Fruit fly (Drosophila melanogaster): ENCODE measurements around the gene Npc2c.

The Npc2c gene

DNA sequence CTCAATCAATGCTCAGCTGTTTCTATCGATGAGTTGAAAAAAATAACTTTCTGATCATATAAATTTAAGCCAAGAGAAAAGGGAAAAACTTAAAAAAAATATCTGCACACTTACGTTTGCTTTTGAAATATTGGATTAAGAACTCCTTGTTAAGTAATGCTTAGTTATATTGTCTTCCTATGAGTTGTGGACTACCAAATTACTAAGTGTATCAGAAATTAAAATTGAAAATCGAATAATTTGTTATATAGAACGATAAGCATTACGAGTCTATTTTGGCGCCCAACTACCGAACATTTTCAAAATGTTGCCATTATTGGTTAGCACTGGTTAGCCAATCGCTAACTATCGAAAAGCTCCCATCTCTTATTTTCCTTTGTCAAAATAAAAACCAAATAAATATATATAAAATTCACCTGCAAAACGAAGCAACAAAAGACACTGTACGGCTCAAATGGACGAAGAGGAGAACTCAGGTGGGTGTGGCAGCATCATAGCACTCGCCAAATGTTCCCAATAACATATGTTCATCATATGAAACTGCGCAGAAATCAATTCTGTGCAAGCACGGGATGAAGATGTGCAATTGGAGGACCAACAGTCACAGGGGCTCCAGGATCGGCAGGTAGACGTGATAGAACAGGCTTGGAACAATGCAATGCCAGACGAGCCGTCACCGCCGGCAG, 11.1 kb upstream of the Npc2c start, which contains the start of gene ohgt:
Gene ohgt (plus strand): TSS at position 358 of the 686 bp plus-strand sequence.
- peak; percentile 8 for TF ChIP-seq CG17801 (GFP tag; optimal IDR thresholded peaks at IDR 0.05; ENCODE audit: partially characterized antibody)

- TF ChIP-seq CG17801 (GFP tag; optimal IDR thresholded peaks at IDR 0.05; ENCODE audit: partially characterized antibody) = no peak
Measured at dm6 chr3R:10052695-10053382, 7.2 kb upstream of the Npc2c start, which contains the start of the genes Fancl and Npc2e. TSS of gene Fancl (minus strand) at chr3R:10052869. TSS of gene Npc2e (plus strand) at chr3R:10053332.

dm6 chr3R:10053559-10053958, 6.5 kb upstream of the Npc2c start:
- no peak for TF ChIP-seq CG17801 (GFP tag; optimal IDR thresholded peaks at IDR 0.05; ENCODE audit: partially characterized antibody)

DNA sequence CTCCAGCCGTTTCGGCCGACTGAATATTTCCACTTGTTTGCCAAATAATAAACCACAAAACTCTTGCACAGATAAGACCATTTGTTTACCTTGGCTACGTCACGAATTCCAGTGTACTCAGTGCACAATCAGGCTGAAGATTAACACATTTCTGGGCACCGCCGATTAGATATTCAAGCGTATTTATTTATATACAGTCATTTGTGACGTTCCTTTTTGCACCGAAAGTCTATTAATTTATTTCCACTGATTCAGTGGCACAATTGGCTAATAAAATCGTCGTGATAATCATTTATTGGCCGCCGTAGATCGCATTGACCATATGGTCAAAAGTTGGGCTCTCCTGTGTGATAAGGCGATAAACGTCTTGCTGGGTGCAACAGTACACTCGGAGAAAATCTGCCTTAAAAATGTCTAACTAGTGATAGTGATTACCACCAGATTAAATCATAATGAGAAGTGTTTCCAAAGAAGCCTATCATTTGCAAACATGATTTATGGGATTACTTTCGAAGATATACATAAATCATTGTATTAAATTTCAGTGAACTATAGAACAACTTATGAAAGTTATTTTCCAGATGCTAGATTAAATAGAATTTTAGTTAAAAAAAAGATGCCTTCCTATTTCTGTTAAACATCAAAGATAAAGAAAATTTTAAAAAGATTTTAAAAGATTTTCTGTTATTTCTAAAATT, 5.6 kb upstream of the Npc2c start:
- peak; percentile 45 for TF ChIP-seq CG17801 (GFP tag; optimal IDR thresholded peaks at IDR 0.05; ENCODE audit: partially characterized antibody)

dm6 chr3R:10055004-10055403, 5.0 kb upstream of the Npc2c start:
- TF ChIP-seq CG17801 (GFP tag; optimal IDR thresholded peaks at IDR 0.05; ENCODE audit: partially characterized antibody) = no peak

DNA sequence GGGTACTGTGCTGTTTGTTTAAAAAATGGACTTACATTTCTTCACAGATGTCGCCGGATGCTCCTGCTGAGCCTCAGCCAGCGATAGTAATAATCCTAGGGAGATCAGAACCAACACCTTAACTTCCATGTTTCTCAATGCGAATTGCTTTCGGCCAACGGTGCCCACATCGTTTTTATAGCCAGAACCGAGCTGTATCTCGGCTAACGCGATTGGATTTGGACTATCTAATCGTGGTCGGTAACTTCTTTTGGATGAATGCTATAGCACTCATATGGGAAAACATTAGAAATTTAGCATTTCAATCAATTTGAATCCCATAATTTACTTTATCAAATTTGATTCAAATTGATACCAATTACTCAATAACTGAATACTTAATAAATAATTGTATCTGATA, 4.1 kb upstream of the Npc2c start, which contains the start of gene Npc2d:
Gene Npc2d (minus strand): TSS at position 133 of the 400 bp plus-strand sequence.
- TF ChIP-seq CG17801 (GFP tag; optimal IDR thresholded peaks at IDR 0.05; ENCODE audit: partially characterized antibody) = no peak

DNA sequence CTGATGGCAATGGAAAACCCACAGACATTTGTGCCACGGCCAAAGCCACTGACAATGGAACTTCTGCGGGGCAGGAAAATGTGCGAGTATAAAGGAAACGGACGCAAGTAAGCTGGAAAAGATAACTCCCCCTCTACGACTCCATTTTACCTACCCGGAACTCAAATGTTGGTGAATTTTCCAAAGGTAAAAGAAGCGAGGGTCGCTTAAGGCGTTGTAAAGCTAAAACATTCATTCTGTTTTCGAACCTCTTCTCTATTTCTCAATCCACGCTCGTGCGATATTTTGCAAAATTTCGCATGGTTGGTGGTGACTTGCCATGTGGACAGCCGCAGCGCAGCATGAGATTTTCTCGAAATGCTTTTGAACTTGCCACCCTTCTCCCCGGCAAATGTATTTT, 3.4 kb upstream of the Npc2c start:
- TF ChIP-seq CG17801 (GFP tag; optimal IDR thresholded peaks at IDR 0.05; ENCODE audit: partially characterized antibody) = no peak

- no peak for TF ChIP-seq CG17801 (GFP tag; optimal IDR thresholded peaks at IDR 0.05; ENCODE audit: partially characterized antibody)
Measured at dm6 chr3R:10059358-10059757, 694 bp upstream of the Npc2c start.

DNA sequence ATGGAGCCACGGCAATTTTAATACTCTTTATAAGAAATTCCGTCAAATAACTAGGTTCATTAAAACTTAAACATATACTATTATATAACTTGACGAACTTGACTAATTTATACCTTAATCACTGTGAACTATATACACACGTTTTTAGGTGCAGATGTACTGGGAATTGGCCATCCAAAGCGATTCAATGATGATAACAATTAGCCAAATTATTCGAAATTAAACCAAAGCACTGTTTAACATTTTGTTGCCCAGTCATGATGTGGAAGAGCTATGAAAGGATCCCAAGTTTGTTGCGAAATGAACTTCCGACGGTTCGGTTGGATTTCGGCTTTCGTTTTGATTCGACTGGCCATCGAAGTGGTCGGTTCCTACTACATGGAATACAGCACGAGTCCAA, 2.3 kb downstream of the Npc2c start, which contains the start of gene CG33630:
Gene CG33630 (plus strand): TSS at position 301 of the 400 bp plus-strand sequence.
- TF ChIP-seq CG17801 (GFP tag; optimal IDR thresholded peaks at IDR 0.05; ENCODE audit: partially characterized antibody) = no peak

DNA sequence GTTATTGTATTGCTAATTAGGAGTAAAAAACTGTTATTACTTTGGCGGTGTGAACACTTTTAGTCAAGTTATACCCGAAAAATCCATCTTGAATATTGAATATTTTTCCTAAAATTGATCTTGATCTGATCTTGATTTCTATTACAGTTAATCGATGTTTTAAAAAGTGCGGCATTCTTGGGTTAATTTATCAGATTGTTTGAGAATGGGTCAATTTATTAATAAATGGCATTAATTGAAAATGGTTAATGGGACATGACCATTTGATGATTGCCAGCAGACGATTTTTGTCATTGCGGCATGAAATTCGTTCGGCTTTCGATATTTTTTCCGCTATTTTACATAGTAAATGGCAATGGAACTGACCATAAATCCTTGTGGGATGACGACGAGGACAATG, 3.7 kb downstream of the Npc2c start, which contains the start of gene CG33631:
Gene CG33631 (plus strand): TSS at position 301 of the 400 bp plus-strand sequence.
- no peak for TF ChIP-seq CG17801 (GFP tag; optimal IDR thresholded peaks at IDR 0.05; ENCODE audit: partially characterized antibody)

- TF ChIP-seq CG17801 (GFP tag; optimal IDR thresholded peaks at IDR 0.05; ENCODE audit: partially characterized antibody) = no peak
Measured at dm6 chr3R:10066470-10066869, 6.4 kb downstream of the Npc2c start, which contains the start of gene CG33783. TSS of gene CG33783 (plus strand) at chr3R:10066770.

DNA sequence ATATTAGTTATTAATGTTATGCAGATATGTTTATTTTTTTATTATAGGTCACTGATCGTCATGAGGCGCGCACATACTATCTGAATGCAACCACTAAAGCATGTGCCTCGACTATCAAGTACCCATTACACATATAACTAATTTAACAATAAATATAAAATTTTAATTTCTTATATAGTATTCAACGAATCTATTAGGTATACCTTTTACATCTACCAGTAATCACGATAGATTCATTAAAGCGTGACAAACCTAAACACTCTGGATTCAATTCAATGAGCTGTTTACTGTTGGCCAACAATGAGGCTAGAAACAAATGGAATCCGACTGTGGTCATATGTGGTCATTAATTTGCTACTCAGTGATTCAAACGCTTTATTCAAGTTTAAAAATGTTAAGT, 7.6 kb downstream of the Npc2c start, which contains the start of gene CG33784:
Gene CG33784 (plus strand): TSS at position 301 of the 400 bp plus-strand sequence.
- no peak for TF ChIP-seq CG17801 (GFP tag; optimal IDR thresholded peaks at IDR 0.05; ENCODE audit: partially characterized antibody)

DNA sequence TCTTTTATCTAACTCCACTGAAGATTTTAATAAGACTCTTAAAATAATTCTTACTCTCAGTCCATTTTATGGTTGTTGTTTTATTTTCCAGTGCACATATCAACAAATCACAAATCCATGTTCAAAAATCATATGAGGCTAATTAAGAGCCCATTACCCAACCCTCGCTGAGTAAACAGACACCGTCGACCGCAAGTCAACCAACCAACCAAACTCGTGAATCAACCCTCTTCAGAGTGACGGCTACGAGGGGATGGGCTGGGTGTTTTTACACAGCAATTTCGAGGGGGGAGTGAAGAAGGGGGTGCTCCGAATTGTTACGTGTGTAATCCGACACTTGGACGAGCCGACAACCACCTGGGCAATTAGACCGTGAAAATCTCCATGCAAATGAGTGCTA, 8.7 kb downstream of the Npc2c start:
- no peak for TF ChIP-seq CG17801 (GFP tag; optimal IDR thresholded peaks at IDR 0.05; ENCODE audit: partially characterized antibody)

DNA sequence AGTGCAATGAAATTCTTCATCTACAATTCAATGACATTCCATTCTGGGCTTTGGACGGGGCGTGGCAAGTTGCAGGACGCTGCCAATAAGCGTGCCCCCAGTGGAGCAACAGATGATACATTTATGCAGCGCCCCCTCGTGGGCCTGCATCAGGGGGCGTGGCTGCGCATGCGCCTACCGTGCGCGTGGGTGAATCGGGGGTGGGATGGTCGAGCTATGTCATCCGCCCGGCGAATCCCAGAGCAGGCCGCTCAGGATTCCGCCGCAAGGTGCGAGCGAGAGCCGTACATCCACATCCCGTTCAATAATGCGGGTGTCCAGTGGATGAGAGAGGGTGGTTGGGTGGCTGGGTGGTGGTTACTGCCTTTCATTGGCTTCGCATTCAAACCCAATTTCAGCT, 10.1 kb downstream of the Npc2c start:
- no peak for TF ChIP-seq CG17801 (GFP tag; optimal IDR thresholded peaks at IDR 0.05; ENCODE audit: partially characterized antibody)

- no peak for TF ChIP-seq CG17801 (GFP tag; optimal IDR thresholded peaks at IDR 0.05; ENCODE audit: partially characterized antibody)
Measured at dm6 chr3R:10070817-10071216, 10.8 kb downstream of the Npc2c start, which contains the start of gene nerfin-2. TSS of gene nerfin-2 (plus strand) at chr3R:10071117.
